Fruit fly (Drosophila melanogaster) whole organism, wandering third instar larva: ENCODE results near the gene CG31287.

Experiments used
- Abd-B ChIP-seq: fragments of >200 bp; optimal IDR thresholded peaks from 2 replicates; lab custom pipeline; 2017; ENCODE audit warnings: missing biosample characterization, missing genetic modification characterization
- CG32264 ChIP-seq: fragments of 200-800 bp; sonication (Bioruptor generic); optimal IDR thresholded peaks from 2 replicates; lab custom pipeline; 2016; ENCODE audit warnings: missing biosample characterization, missing genetic modification characterization
- CG9705 ChIP-seq: fragments of 200-800 bp; sonication (Bioruptor generic); optimal IDR thresholded peaks from 2 replicates; lab custom pipeline; 2018; ENCODE audit warnings: missing biosample characterization, mild to moderate bottlenecking, missing genetic modification characterization
- CrebA ChIP-seq: fragments of 200-800 bp; sonication (Bioruptor generic); optimal IDR thresholded peaks from 2 replicates; lab custom pipeline; 2016; ENCODE audit warnings: missing biosample characterization, mild to moderate bottlenecking, missing genetic modification characterization, borderline replicate concordance
- Dfd ChIP-seq: fragments of >200 bp; optimal IDR thresholded peaks from 2 replicates; lab custom pipeline; 2017; ENCODE audit warnings: missing biosample characterization, missing genetic modification characterization
- Dif ChIP-seq: fragments of 200-275, 200-300 bp; sonication (Bioruptor generic); optimal IDR thresholded peaks from 2 replicates; lab custom pipeline; 2018; ENCODE audit warnings: missing biosample characterization, missing genetic modification characterization; ENCODE audit not compliant: partially characterized antibody
- GATAd ChIP-seq: sonication (Bioruptor generic); optimal IDR thresholded peaks from 2 replicates; lab custom pipeline; 2016; ENCODE audit warnings: missing biosample characterization, missing genetic modification characterization
- HLH106 ChIP-seq: fragments of 200-800 bp; optimal IDR thresholded peaks from 3 replicates; lab custom pipeline; 2019; ENCODE audit warnings: missing biosample characterization, mild to moderate bottlenecking, missing genetic modification characterization, moderate library complexity
- Hnf4 ChIP-seq: fragments of 200-800 bp; sonication (Bioruptor generic); optimal IDR thresholded peaks from 2 replicates; lab custom pipeline; 2016; ENCODE audit warnings: missing biosample characterization, mild to moderate bottlenecking, missing genetic modification characterization
- Hr78 ChIP-seq: fragments of >200 bp; optimal IDR thresholded peaks from 2 replicates; lab custom pipeline; 2017; ENCODE audit warnings: missing biosample characterization, missing genetic modification characterization
- Hr83 ChIP-seq: fragments of 200-300 bp; sonication (Bioruptor generic); optimal IDR thresholded peaks from 2 replicates; lab custom pipeline; 2016; ENCODE audit warnings: missing biosample characterization, mild to moderate bottlenecking, missing genetic modification characterization, moderate library complexity; ENCODE audit not compliant: poor library complexity, severe bottlenecking
- Jra ChIP-seq: sonication (Bioruptor generic); optimal IDR thresholded peaks from 2 replicates; lab custom pipeline; 2016; ENCODE audit warnings: missing biosample characterization, missing genetic modification characterization
- Mio ChIP-seq: sonication (Bioruptor generic); optimal IDR thresholded peaks from 2 replicates; lab custom pipeline; 2016; ENCODE audit warnings: missing biosample characterization, missing genetic modification characterization
- Myc ChIP-seq: fragments of >200 bp; optimal IDR thresholded peaks from 2 replicates; lab custom pipeline; 2017
- N ChIP-seq: fragments of >200 bp; optimal IDR thresholded peaks from 2 replicates; lab custom pipeline; 2018; ENCODE audit warnings: missing biosample characterization, missing external identifiers, missing genetic modification characterization
- OdsH ChIP-seq: fragments of 200-800 bp; sonication (Bioruptor generic); optimal IDR thresholded peaks from 2 replicates; lab custom pipeline; 2016; ENCODE audit warnings: missing biosample characterization, mild to moderate bottlenecking, missing genetic modification characterization
- Rel ChIP-seq, 2 experiments: fragments of 200-800 bp; sonication (Bioruptor generic) in 1 of 2; optimal IDR thresholded peaks; 2 replicates in 1 of 2; 3 replicates in 1 of 2; lab custom pipeline; 2016 to 2019; ENCODE audit warnings: mild to moderate bottlenecking in 2 of 2, missing biosample characterization in 2 of 2, missing genetic modification characterization in 2 of 2, moderate library complexity in 1 of 2
- Sp1 ChIP-seq: fragments of 200-800 bp; sonication (Bioruptor generic); optimal IDR thresholded peaks from 3 replicates; lab custom pipeline; 2019; ENCODE audit warnings: missing biosample characterization, mild to moderate bottlenecking, missing genetic modification characterization, moderate library complexity
- Vsx2 ChIP-seq: fragments of 200-300, 225-300 bp; sonication (Bioruptor generic); optimal IDR thresholded peaks from 2 replicates; lab custom pipeline; 2018; ENCODE audit warnings: missing biosample characterization, missing genetic modification characterization; ENCODE audit not compliant: partially characterized antibody
- br ChIP-seq: fragments of 200-800 bp; sonication (Bioruptor generic); optimal IDR thresholded peaks from 2 replicates; lab custom pipeline; 2016; ENCODE audit warnings: missing biosample characterization, missing genetic modification characterization
- brk ChIP-seq: fragments of 200-800 bp; sonication (Bioruptor generic); optimal IDR thresholded peaks from 2 replicates; lab custom pipeline; 2016; ENCODE audit warnings: missing biosample characterization, mild to moderate bottlenecking, missing genetic modification characterization
- dl ChIP-seq, 2 experiments: fragments of 175-275, 200-275 bp in 1 of 2; fragments of 200-275 bp in 1 of 2; sonication (Bioruptor generic); optimal IDR thresholded peaks; lab custom pipeline; 2018; ENCODE audit warnings: mild to moderate bottlenecking in 2 of 2, missing biosample characterization in 2 of 2, missing genetic modification characterization in 2 of 2, moderate library complexity in 2 of 2; ENCODE audit not compliant: partially characterized antibody in 2 of 2, insufficient read depth in 1 of 2
- dmrt93B ChIP-seq: fragments of 200-800 bp; sonication (Bioruptor generic); optimal IDR thresholded peaks from 2 replicates; lab custom pipeline; 2018; ENCODE audit warnings: missing biosample characterization, mild to moderate bottlenecking, missing genetic modification characterization
- dsf ChIP-seq: sonication (Bioruptor generic); optimal IDR thresholded peaks from 2 replicates; lab custom pipeline; 2016; ENCODE audit warnings: missing biosample characterization, missing genetic modification characterization, borderline replicate concordance
- ey ChIP-seq: fragments of 200-800 bp; sonication (Bioruptor generic); optimal IDR thresholded peaks from 2 replicates; lab custom pipeline; 2016; ENCODE audit warnings: missing biosample characterization, missing genetic modification characterization
- foxo ChIP-seq, 2 experiments: fragments of 200-800 bp; sonication (Bioruptor generic); optimal IDR thresholded peaks; 2 replicates in 1 of 2; 3 replicates in 1 of 2; lab custom pipeline; 2016 to 2017; ENCODE audit warnings: missing biosample characterization in 2 of 2, missing genetic modification characterization in 2 of 2
- fru ChIP-seq: fragments of 200-800 bp; sonication (Bioruptor generic); optimal IDR thresholded peaks from 3 replicates; lab custom pipeline; 2016; ENCODE audit warnings: missing biosample characterization, mild to moderate bottlenecking, missing genetic modification characterization
- h ChIP-seq: fragments of 200-800 bp; sonication (Bioruptor generic); optimal IDR thresholded peaks from 3 replicates; lab custom pipeline; 2016; ENCODE audit warnings: missing biosample characterization, mild to moderate bottlenecking, missing genetic modification characterization
- jim ChIP-seq: fragments of 175-275, 200-325 bp; sonication (Bioruptor generic); optimal IDR thresholded peaks from 2 replicates; lab custom pipeline; 2016; ENCODE audit warnings: missing biosample characterization, mild to moderate bottlenecking, missing genetic modification characterization
- lola ChIP-seq: fragments of >200 bp; optimal IDR thresholded peaks from 2 replicates; lab custom pipeline; 2017; ENCODE audit warnings: missing biosample characterization, missing genetic modification characterization
- pan ChIP-seq: fragments of >200 bp; optimal IDR thresholded peaks from 2 replicates; lab custom pipeline; 2017
- psq ChIP-seq: fragments of 200-800 bp; sonication (Bioruptor generic); optimal IDR thresholded peaks from 3 replicates; lab custom pipeline; 2017; ENCODE audit warnings: missing biosample characterization, mild to moderate bottlenecking, missing genetic modification characterization, moderate library complexity
- rgr ChIP-seq: fragments of 200-800 bp; sonication (Bioruptor generic); optimal IDR thresholded peaks from 3 replicates; lab custom pipeline; 2016; ENCODE audit warnings: missing biosample characterization, mild to moderate bottlenecking, missing genetic modification characterization
- sage ChIP-seq: fragments of 200-800 bp; sonication (Bioruptor generic); optimal IDR thresholded peaks from 2 replicates; lab custom pipeline; 2016; ENCODE audit warnings: missing biosample characterization, mild to moderate bottlenecking, missing genetic modification characterization
- sv ChIP-seq: fragments of 200-800 bp; sonication (Bioruptor generic); optimal IDR thresholded peaks from 3 replicates; lab custom pipeline; 2016; ENCODE audit warnings: missing biosample characterization, missing genetic modification characterization
- tai ChIP-seq: sonication (Bioruptor generic); optimal IDR thresholded peaks from 2 replicates; lab custom pipeline; 2016; ENCODE audit warnings: missing biosample characterization, missing genetic modification characterization
- usp ChIP-seq: fragments of >200 bp; optimal IDR thresholded peaks from 2 replicates; lab custom pipeline; 2017; ENCODE audit warnings: missing biosample characterization, missing genetic modification characterization
- woc ChIP-seq: sonication (Bioruptor generic); optimal IDR thresholded peaks from 2 replicates; lab custom pipeline; 2016; ENCODE audit warnings: missing biosample characterization, mild to moderate bottlenecking, missing genetic modification characterization

CG31287 gene

DNA sequence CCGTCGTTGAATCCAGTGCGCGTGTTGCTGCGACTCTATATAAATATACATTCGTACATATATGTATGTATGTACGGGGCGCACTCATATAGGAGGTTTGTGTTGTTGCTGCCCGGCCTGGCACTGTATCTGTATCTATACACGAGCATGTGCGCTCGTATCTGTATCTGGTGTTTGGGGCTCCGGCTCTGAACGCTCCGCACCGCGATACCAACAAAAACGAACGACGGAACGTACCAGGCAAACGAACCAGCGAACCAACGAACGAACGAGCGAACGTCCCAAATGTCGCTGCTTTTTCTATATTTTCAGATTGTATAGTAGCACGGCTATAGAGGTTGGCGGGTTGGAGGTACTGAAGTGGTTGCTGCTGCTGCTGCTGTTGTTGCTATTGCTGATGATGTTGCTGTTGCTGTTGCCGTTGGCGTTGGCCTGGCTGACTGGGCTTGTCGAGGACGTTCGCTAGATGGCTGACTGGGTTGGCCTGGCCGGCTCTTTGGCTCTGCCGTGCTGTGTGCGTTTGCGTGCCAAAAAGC lies 4.0 kb downstream of the CG31287 start:
- TF ChIP-seq N (GFP tag; lab: Kevin White, UChicago) (no peak), Dfd (GFP tag; lab: Kevin White, UChicago) (peak; percentile 52), tai (peak; percentile 66), Jra (GFP tag; lab: Kevin White, UChicago) (peak; percentile 44), woc (peak; percentile 44), foxo (GFP tag; optimal IDR thresholded peaks at IDR 0.05; lab: Kevin White, UChicago) (peak; percentile 16 to 17), usp (GFP tag; lab: Kevin White, UChicago) (no peak), OdsH (GFP tag; lab: Kevin White, UChicago) (peak; percentile 28), Rel (GFP tag; optimal IDR thresholded peaks at IDR 0.05; lab: Kevin White, UChicago) (peak; percentile 59), Rel (tag; optimal IDR thresholded peaks at IDR 0.05; lab: Kevin White, UChicago) (peak; percentile 75), GATAd (no peak), Vsx2 (GFP tag; lab: Kevin White, UChicago) (peak; percentile 46), Hnf4 (GFP tag; lab: Kevin White, UChicago) (peak; percentile 63), dsf (no peak), psq (GFP tag; lab: Kevin White, UChicago) (peak; percentile 70), pan (lab: Kevin White, UChicago) (no peak), fru (GFP tag; lab: Kevin White, UChicago) (peak; percentile 10), dmrt93B (peak; percentile 35), Dif (peak; percentile 51), brk (GFP tag; lab: Kevin White, UChicago) (peak; percentile 90), ey (no peak), rgr (GFP tag; lab: Kevin White, UChicago) (peak; percentile 37), CG32264 (GFP tag; lab: Kevin White, UChicago) (peak; percentile 51), HLH106 (tag; lab: Kevin White, UChicago) (peak; percentile 0), Abd-B (GFP tag; lab: Kevin White, UChicago) (no peak), CG9705 (GFP tag; lab: Kevin White, UChicago) (peak; percentile 14), br (GFP tag; lab: Kevin White, UChicago) (peak; percentile 77), h (peak; percentile 77), Myc (lab: Kevin White, UChicago) (no peak), sage (peak; percentile 29), Mio (no peak), Hr78 (GFP tag; lab: Kevin White, UChicago) (no peak), lola (no peak), CrebA (GFP tag; lab: Kevin White, UChicago) (peak; percentile 93), jim (GFP tag; lab: Kevin White, UChicago) (peak; percentile 24), Sp1 (GFP tag; lab: Kevin White, UChicago) (peak; percentile 41), dl (GFP tag; optimal IDR thresholded peaks at IDR 0.05; lab: Kevin White, UChicago; ENCODE audit: insufficient read depth in 1 of 2, partially characterized antibody in 2 of 2) (peak in 1 of 2 experiments; percentile 13), sv (GFP tag; lab: Kevin White, UChicago) (no peak), Hr83 (GFP tag; lab: Kevin White, UChicago) (peak; percentile 66)

DNA sequence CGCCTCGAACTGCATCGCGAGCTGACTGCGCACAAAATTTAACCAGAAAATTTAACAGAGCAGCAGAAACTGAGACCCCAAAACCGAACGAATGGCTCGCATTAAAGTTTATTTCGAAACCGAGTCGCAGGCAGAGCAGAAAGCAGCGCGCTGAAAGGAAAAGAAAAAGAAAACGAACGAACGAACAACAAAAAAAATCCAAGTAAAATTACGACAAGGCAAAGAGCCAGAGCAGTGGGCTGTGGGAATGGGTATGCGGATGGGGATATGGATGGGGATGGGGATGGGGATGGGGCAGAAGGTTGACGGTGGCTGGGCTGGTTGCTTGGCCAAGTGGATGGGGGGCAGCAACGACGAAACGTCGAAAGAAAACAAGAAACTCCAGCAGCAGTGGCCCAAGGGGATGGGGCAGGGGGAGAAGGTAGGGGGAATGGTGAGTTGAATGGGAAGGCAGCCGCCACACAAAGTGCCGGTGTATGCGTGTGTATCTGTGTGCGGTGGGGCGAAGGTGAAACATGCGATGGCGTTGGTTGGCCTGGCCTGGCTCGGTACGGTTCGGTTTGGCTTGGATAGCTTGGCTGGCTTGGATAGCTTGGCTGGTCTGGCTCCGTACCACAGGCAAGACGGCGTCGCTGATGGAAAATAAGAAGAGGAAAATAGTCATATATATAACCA lies 5.1 kb downstream of the CG31287 start:
- TF ChIP-seq lola (no peak), dmrt93B (peak; percentile 14), pan (lab: Kevin White, UChicago) (no peak), Sp1 (GFP tag; lab: Kevin White, UChicago) (peak; percentile 78), Vsx2 (GFP tag; lab: Kevin White, UChicago) (peak; percentile 86), br (GFP tag; lab: Kevin White, UChicago) (peak; percentile 53), Rel (GFP tag; optimal IDR thresholded peaks at IDR 0.05; lab: Kevin White, UChicago) (peak; percentile 76), Rel (tag; optimal IDR thresholded peaks at IDR 0.05; lab: Kevin White, UChicago) (peak; percentile 77), woc (no peak), CG9705 (GFP tag; lab: Kevin White, UChicago) (no peak), foxo (GFP tag; optimal IDR thresholded peaks at IDR 0.05; lab: Kevin White, UChicago) (peak in 1 of 2 experiments; percentile 56), Hr78 (GFP tag; lab: Kevin White, UChicago) (no peak), Hnf4 (GFP tag; lab: Kevin White, UChicago) (peak; percentile 22), ey (peak; percentile 2), rgr (GFP tag; lab: Kevin White, UChicago) (peak; percentile 34), Myc (lab: Kevin White, UChicago) (no peak), CrebA (GFP tag; lab: Kevin White, UChicago) (peak; percentile 94), psq (GFP tag; lab: Kevin White, UChicago) (peak; percentile 90), HLH106 (tag; lab: Kevin White, UChicago) (peak; percentile 36), dsf (no peak), Dfd (GFP tag; lab: Kevin White, UChicago) (no peak), jim (GFP tag; lab: Kevin White, UChicago) (peak; percentile 81), Abd-B (GFP tag; lab: Kevin White, UChicago) (no peak), sage (peak; percentile 59), Dif (peak; percentile 55), h (no peak), Jra (GFP tag; lab: Kevin White, UChicago) (no peak), brk (GFP tag; lab: Kevin White, UChicago) (peak; percentile 69), dl (GFP tag; optimal IDR thresholded peaks at IDR 0.05; lab: Kevin White, UChicago; ENCODE audit: insufficient read depth in 1 of 2, partially characterized antibody in 2 of 2) (peak; percentile 12 to 54)
